Worm (Caenorhabditis elegans): ENCODE data around the gene egl-44.

The egl-44 gene

ce11 chrII:5918149-5918697 lies 10.4 kb upstream of the egl-44 start, which contains the start of gene ptp-2 (continued):
- peak; percentile 57 for TF ChIP-seq lin-14 (GFP tag; optimal IDR thresholded peaks at IDR 0.05)
- peak; percentile 22 for TF ChIP-seq xbp-1 (tag; optimal IDR thresholded peaks at IDR 0.05)
- TF ChIP-seq ceh-88 (GFP tag; IDR thresholded peaks at IDR 0.05), result no peak
- TF ChIP-seq sox-4 (tag; optimal IDR thresholded peaks at IDR 0.05), result no peak
- TF ChIP-seq hlh-4 (tag; optimal IDR thresholded peaks at IDR 0.05), result no peak
- peak; percentile 61 for TF ChIP-seq nhr-20 (tag; optimal IDR thresholded peaks at IDR 0.05)
- TF ChIP-seq mab-9 (GFP tag; IDR thresholded peaks at IDR 0.05), result no peak
- TF ChIP-seq nhr-47 (tag; optimal IDR thresholded peaks at IDR 0.05), result peak; percentile 56
- no peak for TF ChIP-seq fkh-4 (tag; optimal IDR thresholded peaks at IDR 0.05; ENCODE audit: borderline replicate concordance)

- TF ChIP-seq lin-35 (GFP tag; optimal IDR thresholded peaks at IDR 0.05) (peak in 1 of 2 experiments; percentile 28), efl-1 (optimal IDR thresholded peaks at IDR 0.05) (peak in 1 of 2 experiments; percentile 9), efl-1 (GFP tag; optimal IDR thresholded peaks at IDR 0.05 in 1 of 2) (peak; percentile 17 to 91), dpl-1 (GFP tag; optimal IDR thresholded peaks at IDR 0.05) (peak in 1 of 3 experiments; percentile 49), lin-15B (tag; optimal IDR thresholded peaks at IDR 0.05) (no peak), blmp-1 (tag; optimal IDR thresholded peaks at IDR 0.05) (peak; percentile 86)
Observed at ce11 chrII:5921620-5922019, 7.0 kb upstream of the egl-44 start, which contains the start of gene vrk-1. Gene vrk-1, plus strand, starts transcription at chrII:5921967.

ce11 chrII:5930095-5930653 lies 1.6 kb downstream of the egl-44 start:
- TF ChIP-seq jun-1 (tag; optimal IDR thresholded peaks at IDR 0.05), result peak; percentile 18
- peak in 1 of 2 experiments; percentile 28 for TF ChIP-seq lin-35 (GFP tag; optimal IDR thresholded peaks at IDR 0.05)
- TF ChIP-seq lir-3 (tag; optimal IDR thresholded peaks at IDR 0.05; ENCODE audit: poor library complexity), result no peak
- TF ChIP-seq lin-14 (GFP tag; optimal IDR thresholded peaks at IDR 0.05), result peak; percentile 42
- peak; percentile 61 for TF ChIP-seq elt-2 (tag; optimal IDR thresholded peaks at IDR 0.05)

- TF ChIP-seq snu-23 (GFP tag; optimal IDR thresholded peaks at IDR 0.05) (peak; percentile 36), mep-1 (tag; optimal IDR thresholded peaks at IDR 0.05) (no peak), fkh-10 (GFP tag; optimal IDR thresholded peaks at IDR 0.05) (no peak), efl-1 (optimal IDR thresholded peaks at IDR 0.05) (peak in 1 of 2 experiments; percentile 15), efl-1 (GFP tag; optimal IDR thresholded peaks at IDR 0.05 in 1 of 2) (no peak), ama-1 (optimal IDR thresholded peaks at IDR 0.05) (peak; percentile 3), lir-3 (tag; optimal IDR thresholded peaks at IDR 0.05; ENCODE audit: poor library complexity) (no peak), dpl-1 (GFP tag; optimal IDR thresholded peaks at IDR 0.05) (peak in 1 of 3 experiments; percentile 1), tbx-2 (tag; optimal IDR thresholded peaks at IDR 0.05) (peak; percentile 25), ceh-8 (GFP tag; optimal IDR thresholded peaks at IDR 0.05) (no peak), lin-13 (GFP tag; optimal IDR thresholded peaks at IDR 0.05) (no peak), snpc-4 (tag; optimal IDR thresholded peaks at IDR 0.05) (no peak), nhr-11 (tag; optimal IDR thresholded peaks at IDR 0.05) (no peak), mab-9 (GFP tag; IDR thresholded peaks at IDR 0.05) (no peak), skn-1 (tag; optimal IDR thresholded peaks at IDR 0.05) (peak; percentile 9), nhr-90 (tag; optimal IDR thresholded peaks at IDR 0.05; ENCODE audit: poor library complexity) (peak; percentile 14), nhr-19 (GFP tag; conservative IDR thresholded peaks at IDR 0.05) (no peak), unc-130 (tag; optimal IDR thresholded peaks at IDR 0.05) (no peak), nhr-85 (tag) (peak; percentile 80), ceh-82 (tag; optimal IDR thresholded peaks at IDR 0.05) (no peak), Y116A8C.19 (tag; optimal IDR thresholded peaks at IDR 0.05; ENCODE audit: borderline replicate concordance) (no peak), blmp-1 (tag; optimal IDR thresholded peaks at IDR 0.05) (peak; percentile 54), C34B4.2 (tag; optimal IDR thresholded peaks at IDR 0.05) (no peak), aly-2 (tag; optimal IDR thresholded peaks at IDR 0.05) (no peak), ces-1 (GFP tag; optimal IDR thresholded peaks at IDR 0.05) (no peak), unc-86 (tag; optimal IDR thresholded peaks at IDR 0.05) (no peak), mef-2 (tag; optimal IDR thresholded peaks at IDR 0.05) (no peak), pax-3 (tag; optimal IDR thresholded peaks at IDR 0.05) (no peak), nhr-76 (tag; optimal IDR thresholded peaks at IDR 0.05) (no peak), lsy-2 (tag; optimal IDR thresholded peaks at IDR 0.05) (peak in 1 of 2 experiments; percentile 40), nhr-20 (tag; optimal IDR thresholded peaks at IDR 0.05) (peak; percentile 18), aha-1 (tag; optimal IDR thresholded peaks at IDR 0.05) (no peak), grh-1 (GFP tag; IDR thresholded peaks at IDR 0.05) (no peak), lin-14 (GFP tag; optimal IDR thresholded peaks at IDR 0.05) (peak; percentile 76), elt-3 (tag; optimal IDR thresholded peaks at IDR 0.05) (peak in 2 of 6 experiments; percentile 12 to 53)
Observed at ce11 chrII:5931109-5931508, 2.5 kb downstream of the egl-44 start.
